Fruit fly (Drosophila melanogaster) whole organism, embryonic: Measurements from ENCODE around the gene CG14246.

ENCODE experiments used
- Antp ChIP-seq: fragments of 200-800 bp; sonication (Bioruptor generic); optimal IDR thresholded peaks from 3 replicates; lab custom pipeline; 2016; ENCODE audit warnings: missing biosample characterization, missing genetic modification characterization
- Bteb2 ChIP-seq: fragments of 200-800 bp; sonication (Bioruptor generic); optimal IDR thresholded peaks from 2 replicates; lab custom pipeline; 2016; ENCODE audit warnings: missing biosample characterization, missing genetic modification characterization
- C15 ChIP-seq: fragments of 200-800 bp; sonication (Bioruptor generic); IDR thresholded peaks from 3 replicates; pipeline ENCODE4 v1.3.6; 2022; ENCODE audit warnings: missing biosample characterization, missing genetic modification characterization
- CG10147 ChIP-seq: fragments of 200-800 bp; sonication (Bioruptor generic); optimal IDR thresholded peaks from 2 replicates; lab custom pipeline; 2019; ENCODE audit warnings: missing biosample characterization, mild to moderate bottlenecking, missing genetic modification characterization, moderate library complexity
- CG11398 ChIP-seq: fragments of 200-800 bp; sonication (Bioruptor generic); optimal IDR thresholded peaks from 2 replicates; lab custom pipeline; 2016; ENCODE audit warnings: missing biosample characterization, missing genetic modification characterization
- CG11456 ChIP-seq: fragments of 200-800 bp; sonication (Bioruptor generic); IDR thresholded peaks from 3 replicates; pipeline ENCODE4 v1.3.6; 2022; ENCODE audit warnings: missing biosample characterization, missing genetic modification characterization
- CG13624 ChIP-seq: fragments of 200-800 bp; sonication (Bioruptor generic); optimal IDR thresholded peaks from 2 replicates; lab custom pipeline; 2016; ENCODE audit warnings: missing biosample characterization, missing genetic modification characterization
- CG15269 ChIP-seq: fragments of 200-800 bp; sonication (Bioruptor generic); optimal IDR thresholded peaks from 2 replicates; lab custom pipeline; 2018; ENCODE audit warnings: missing biosample characterization, mild to moderate bottlenecking, missing genetic modification characterization, moderate library complexity
- CG17612 ChIP-seq: fragments of 200-800 bp; sonication (Bioruptor generic); IDR thresholded peaks from 2 replicates; pipeline ENCODE4 v1.3.6; 2022; ENCODE audit warnings: missing biosample characterization, missing genetic modification characterization
- CG2678 ChIP-seq: fragments of 200-800 bp; sonication (Bioruptor generic); optimal IDR thresholded peaks from 3 replicates; lab custom pipeline; 2019; ENCODE audit warnings: missing biosample characterization, mild to moderate bottlenecking, missing genetic modification characterization, moderate library complexity
- CG30403 ChIP-seq: fragments of 200-800 bp; sonication (Bioruptor generic); optimal IDR thresholded peaks from 3 replicates; lab custom pipeline; 2016; ENCODE audit warnings: missing biosample characterization, missing genetic modification characterization
- CG31441 ChIP-seq: fragments of 200-800 bp; sonication (Bioruptor generic); IDR thresholded peaks from 2 replicates; pipeline ENCODE4 v1.3.6; 2022; ENCODE audit warnings: missing biosample characterization, missing genetic modification characterization
- CG34224 ChIP-seq: fragments of 200-800 bp; sonication (Bioruptor generic); IDR thresholded peaks from 3 replicates; pipeline ENCODE4 v1.3.6; 2022; ENCODE audit warnings: missing biosample characterization, missing genetic modification characterization; ENCODE audit not compliant: partially characterized antibody
- CG6854 ChIP-seq: fragments of 200-800 bp; sonication (Bioruptor generic); optimal IDR thresholded peaks from 3 replicates; lab custom pipeline; 2017; ENCODE audit warnings: missing biosample characterization, mild to moderate bottlenecking, missing genetic modification characterization
- CG7271 ChIP-seq: fragments of 200-800 bp; sonication (Bioruptor generic); optimal IDR thresholded peaks from 2 replicates; lab custom pipeline; 2018; ENCODE audit warnings: missing biosample characterization, mild to moderate bottlenecking, missing genetic modification characterization, moderate library complexity
- CG7372 ChIP-seq: fragments of 200-800 bp; sonication (Bioruptor generic); IDR thresholded peaks from 2 replicates; pipeline ENCODE4 v1.3.6; 2022; ENCODE audit warnings: missing biosample characterization, missing genetic modification characterization
- CG7556 ChIP-seq: fragments of 200-800 bp; sonication (Bioruptor generic); optimal IDR thresholded peaks from 2 replicates; lab custom pipeline; 2017; ENCODE audit warnings: missing biosample characterization, mild to moderate bottlenecking, missing genetic modification characterization
- CG7839 ChIP-seq: fragments of 200-800 bp; sonication (Bioruptor generic); optimal IDR thresholded peaks from 3 replicates; lab custom pipeline; 2018; ENCODE audit warnings: missing biosample characterization, mild to moderate bottlenecking, missing genetic modification characterization, moderate library complexity
- CG9932 ChIP-seq: fragments of 200-800 bp; sonication (Bioruptor generic); IDR thresholded peaks from 2 replicates; pipeline ENCODE4 v1.3.6; 2022; ENCODE audit warnings: missing biosample characterization, missing genetic modification characterization
- Dbx ChIP-seq: fragments of 200-800 bp; sonication (Bioruptor generic); IDR thresholded peaks from 3 replicates; pipeline ENCODE4 v1.3.6; 2022; ENCODE audit warnings: missing biosample characterization, missing genetic modification characterization
- Dek ChIP-seq: fragments of 200-800 bp; sonication (Bioruptor generic); optimal IDR thresholded peaks from 3 replicates; lab custom pipeline; 2019; ENCODE audit warnings: missing biosample characterization, mild to moderate bottlenecking, missing genetic modification characterization, moderate library complexity
- Fer1 ChIP-seq: fragments of 200-800 bp; sonication (Bioruptor generic); optimal IDR thresholded peaks from 2 replicates; lab custom pipeline; 2017; ENCODE audit warnings: missing biosample characterization, mild to moderate bottlenecking, missing genetic modification characterization
- Fer3 ChIP-seq: fragments of 200-800 bp; sonication (Bioruptor generic); optimal IDR thresholded peaks from 2 replicates; lab custom pipeline; 2018; ENCODE audit warnings: missing biosample characterization, mild to moderate bottlenecking, missing genetic modification characterization, moderate library complexity
- Hmr ChIP-seq: fragments of 200-800 bp; sonication (Bioruptor generic); optimal IDR thresholded peaks from 3 replicates; lab custom pipeline; 2017; ENCODE audit warnings: mild to moderate bottlenecking, missing biosample characterization, missing genetic modification reagents, missing genetic modification characterization
- Hr51 ChIP-seq, 2 experiments: fragments of 200-800 bp; sonication (Bioruptor generic); optimal IDR thresholded peaks; 2 replicates in 1 of 2; 3 replicates in 1 of 2; lab custom pipeline; 2016 to 2018; ENCODE audit warnings: missing biosample characterization in 2 of 2, missing genetic modification characterization in 2 of 2, mild to moderate bottlenecking in 1 of 2, moderate library complexity in 1 of 2
- Med ChIP-seq: fragments of 200-800 bp; sonication (Bioruptor generic); peaks from one replicate; lab custom pipeline; 2016; ENCODE audit warnings: missing biosample characterization, missing genetic modification characterization, mild to moderate bottlenecking, inconsistent platforms, moderate library complexity
- Meics ChIP-seq: fragments of 200-800 bp; sonication (Bioruptor generic); optimal IDR thresholded peaks from 2 replicates; lab custom pipeline; 2017; ENCODE audit warnings: missing biosample characterization, mild to moderate bottlenecking, missing genetic modification characterization
- NK7.1 ChIP-seq: fragments of 200-800 bp; sonication (Bioruptor generic); optimal IDR thresholded peaks from 3 replicates; lab custom pipeline; 2016; ENCODE audit warnings: missing biosample characterization, missing genetic modification characterization
- Rfx ChIP-seq: fragments of 200-800 bp; sonication (Bioruptor generic); IDR thresholded peaks from 2 replicates; pipeline ENCODE4 v1.3.6; 2022; ENCODE audit warnings: missing biosample characterization, missing genetic modification characterization
- Vsx1 ChIP-seq: fragments of 200-800 bp; sonication (Bioruptor generic); optimal IDR thresholded peaks from 2 replicates; lab custom pipeline; 2017; ENCODE audit warnings: missing biosample characterization, mild to moderate bottlenecking, missing genetic modification characterization, missing genetic modification reagents
- abd-A ChIP-seq: fragments of 200-800 bp; sonication (Bioruptor generic); optimal IDR thresholded peaks from 3 replicates; lab custom pipeline; 2019; ENCODE audit warnings: missing biosample characterization, mild to moderate bottlenecking, missing genetic modification characterization, moderate library complexity
- ara ChIP-seq: fragments of 200-800 bp; sonication (Bioruptor generic); IDR thresholded peaks from 2 replicates; pipeline ENCODE4 v1.3.6; 2022; ENCODE audit warnings: missing biosample characterization, missing genetic modification characterization
- ci ChIP-seq: fragments of 200-800 bp; sonication (Bioruptor generic); IDR thresholded peaks from 3 replicates; pipeline ENCODE4 v1.3.6; 2022; ENCODE audit warnings: missing biosample characterization, missing genetic modification characterization
- dmrt99B ChIP-seq: fragments of 200-800 bp; sonication (Bioruptor generic); optimal IDR thresholded peaks from 2 replicates; lab custom pipeline; 2018; ENCODE audit warnings: missing biosample characterization, mild to moderate bottlenecking, missing genetic modification characterization, moderate library complexity
- esg ChIP-seq: fragments of 200-800 bp; sonication (Bioruptor generic); conservative IDR thresholded peaks from 2 replicates; pipeline ENCODE4 v1.3.6; 2022; ENCODE audit warnings: missing biosample characterization, missing genetic modification characterization
- gem ChIP-seq: fragments of 200-800 bp; sonication (Bioruptor generic); optimal IDR thresholded peaks from 2 replicates; lab custom pipeline; 2019; ENCODE audit warnings: missing biosample characterization, mild to moderate bottlenecking, missing genetic modification characterization, moderate library complexity
- gro ChIP-seq: fragments of 200-800 bp; sonication (Bioruptor generic); optimal IDR thresholded peaks from 2 replicates; lab custom pipeline; 2016; ENCODE audit warnings: missing biosample characterization, missing genetic modification characterization
- kah ChIP-seq: fragments of 200-800 bp; sonication (Bioruptor generic); optimal IDR thresholded peaks from 2 replicates; lab custom pipeline; 2018; ENCODE audit warnings: missing biosample characterization, mild to moderate bottlenecking, missing genetic modification characterization
- ro ChIP-seq: fragments of 200-800 bp; sonication (Bioruptor generic); IDR thresholded peaks from 2 replicates; pipeline ENCODE4 v1.3.6; 2022; ENCODE audit warnings: missing biosample characterization, missing genetic modification characterization
- run ChIP-seq: fragments of 200-800 bp; sonication (Bioruptor generic); optimal IDR thresholded peaks from 3 replicates; lab custom pipeline; 2018; ENCODE audit warnings: missing biosample characterization, mild to moderate bottlenecking, missing genetic modification characterization
- scrt ChIP-seq: fragments of 200-800 bp; sonication (Bioruptor generic); optimal IDR thresholded peaks from 2 replicates; lab custom pipeline; 2018; ENCODE audit warnings: missing biosample characterization, mild to moderate bottlenecking, missing genetic modification characterization, moderate library complexity
- sd ChIP-seq: fragments of 200-800 bp; sonication (Bioruptor generic); optimal IDR thresholded peaks from 3 replicates; lab custom pipeline; 2018; ENCODE audit warnings: missing biosample characterization, mild to moderate bottlenecking, missing genetic modification characterization, moderate library complexity
- sisA ChIP-seq: fragments of 200-800 bp; sonication (Bioruptor generic); IDR thresholded peaks from 2 replicates; pipeline ENCODE4 v1.3.6; 2022; ENCODE audit warnings: missing biosample characterization, missing genetic modification characterization
- tna ChIP-seq: fragments of 200-800 bp; sonication (Bioruptor generic); IDR thresholded peaks from 2 replicates; pipeline ENCODE4 v1.3.6; 2022; ENCODE audit warnings: missing biosample characterization, missing genetic modification characterization; ENCODE audit not compliant: partially characterized antibody
- tup ChIP-seq: fragments of 200-800 bp; sonication (Bioruptor generic); optimal IDR thresholded peaks from 2 replicates; lab custom pipeline; 2016; ENCODE audit warnings: missing biosample characterization, mild to moderate bottlenecking, missing genetic modification characterization, moderate library complexity
- twi ChIP-seq: fragments of 200-800 bp; optimal IDR thresholded peaks from 2 replicates; lab custom pipeline; 2019; ENCODE audit warnings: missing biosample characterization, mild to moderate bottlenecking, missing genetic modification characterization, moderate library complexity
- vvl ChIP-seq: fragments of 200-800 bp; sonication (Bioruptor generic); IDR thresholded peaks from 2 replicates; pipeline ENCODE4 v1.3.6; 2022; ENCODE audit warnings: missing biosample characterization, missing genetic modification characterization
- zen ChIP-seq: fragments of 200-800 bp; sonication (Bioruptor generic); optimal IDR thresholded peaks from 3 replicates; lab custom pipeline; 2018; ENCODE audit warnings: missing biosample characterization, mild to moderate bottlenecking, missing genetic modification characterization, moderate library complexity
- zfh2 ChIP-seq: fragments of 200-800 bp; sonication (Bioruptor generic); optimal IDR thresholded peaks from 2 replicates; lab custom pipeline; 2016; ENCODE audit warnings: missing biosample characterization, missing genetic modification characterization

Gene CG14246

DNA sequence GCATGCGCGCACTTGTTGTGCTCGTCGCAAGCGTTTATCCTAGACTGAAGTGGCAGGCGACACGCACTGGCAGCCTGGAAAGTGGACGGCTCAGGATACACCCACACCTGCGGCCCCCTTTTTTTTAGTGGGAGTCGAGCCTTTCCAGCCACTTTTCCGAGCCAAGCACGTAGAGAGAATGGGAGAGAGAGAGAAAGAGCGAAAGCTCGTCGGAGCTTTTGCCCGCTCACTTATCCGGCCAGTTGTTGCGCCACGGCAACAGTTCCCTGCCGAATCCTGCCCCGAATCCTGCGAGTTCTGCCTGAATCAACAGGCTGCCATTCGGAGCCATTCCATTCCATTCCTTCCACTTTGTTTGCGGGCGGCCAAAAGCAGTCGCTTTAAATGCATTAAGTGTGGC lies 45.2 kb upstream of the CG14246 start, which contains the start of gene beat-VII (continued):
- TF ChIP-seq zen (tag; lab: Kevin White, UChicago) (no peak), ara (no peak), sd (no peak), Vsx1 (GFP tag; lab: Kevin White, UChicago) (no peak), CG11398 (GFP tag; lab: Kevin White, UChicago) (no peak), tna (GFP tag; lab: Robert Waterston, UW) (no peak), C15 (GFP tag; lab: Robert Waterston, UW) (no peak), Dek (no peak), abd-A (tag; lab: Kevin White, UChicago) (peak; percentile 9), CG17612 (GFP tag; lab: Robert Waterston, UW) (no peak)

DNA sequence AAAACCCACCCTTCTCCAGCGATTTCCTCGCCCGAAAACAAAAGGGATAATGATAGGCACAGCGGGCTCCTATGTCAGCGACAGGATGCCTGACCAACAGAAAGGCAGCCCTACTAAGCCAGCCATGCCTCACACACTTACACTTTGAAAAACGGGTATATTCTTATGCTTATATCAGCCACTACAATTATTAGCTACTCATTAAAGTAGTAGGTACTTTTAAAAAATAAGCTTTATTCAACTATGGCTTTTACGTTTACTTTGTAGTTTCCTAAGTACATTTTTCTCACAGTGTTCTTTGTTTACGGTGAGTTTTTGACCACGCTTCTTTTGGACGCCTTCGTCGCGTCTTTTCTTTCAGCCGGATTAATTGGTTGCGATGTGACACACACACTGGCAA lies 36.9 kb upstream of the CG14246 start:
- TF ChIP-seq CG15269 (tag; lab: Kevin White, UChicago) (peak; percentile 14), Dbx (GFP tag; lab: Robert Waterston, UW) (peak; percentile 26; the same call in 1 of the 3 replicates), sisA (peak; percentile 11; the same call in 1 of the 2 replicates), Fer3 (peak; percentile 9), CG11398 (GFP tag; lab: Kevin White, UChicago) (no peak), twi (tag; lab: Kevin White, UChicago) (no peak), vvl (GFP tag; lab: Robert Waterston, UW) (peak; percentile 36; the same call in 1 of the 2 replicates), CG34224 (no peak), CG10147 (peak; percentile 15), CG7839 (peak; percentile 33), tup (GFP tag; lab: Kevin White, UChicago) (no peak), Hr51 (GFP tag; optimal IDR thresholded peaks at IDR 0.05; lab: Kevin White, UChicago) (peak in 1 of 2 experiments; percentile 5), Hmr (GFP tag; lab: Kevin White, UChicago) (no peak), CG9932 (GFP tag; lab: Robert Waterston, UW) (peak; percentile 31; the same call in 1 of the 2 replicates), CG30403 (GFP tag; lab: Kevin White, UChicago) (peak; percentile 0), Meics (GFP tag; lab: Kevin White, UChicago) (peak; percentile 39), CG7271 (tag; lab: Kevin White, UChicago) (no peak), NK7.1 (no peak), Bteb2 (no peak), CG6854 (no peak), CG7372 (GFP tag; lab: Robert Waterston, UW) (peak; percentile 27; the same call in 1 of the 2 replicates), Med (peak; percentile 59), scrt (GFP tag; lab: Kevin White, UChicago) (no peak), run (no peak), dmrt99B (tag; lab: Kevin White, UChicago) (peak; percentile 25), Antp (GFP tag; lab: Kevin White, UChicago) (no peak), Rfx (GFP tag; lab: Robert Waterston, UW) (peak; percentile 51; the same call in 1 of the 2 replicates), CG11456 (GFP tag; lab: Robert Waterston, UW) (0 out of 3 replicates have a peak, but pooled peaks have one; percentile 15), CG2678 (tag; lab: Kevin White, UChicago) (peak; percentile 18), esg (GFP tag; lab: Robert Waterston, UW) (no peak), CG13624 (no peak), zfh2 (GFP tag; lab: Kevin White, UChicago) (peak; percentile 0), ro (no peak), CG7556 (GFP tag; lab: Kevin White, UChicago) (peak; percentile 11), gem (tag; lab: Kevin White, UChicago) (peak; percentile 21), ci (GFP tag; lab: Robert Waterston, UW) (0 out of 3 replicates have a peak, but pooled peaks have one; percentile 29), gro (GFP tag; lab: Kevin White, UChicago) (no peak), kah (GFP tag; lab: Kevin White, UChicago) (no peak), Fer1 (GFP tag; lab: Kevin White, UChicago) (peak; percentile 11), CG31441 (GFP tag; lab: Robert Waterston, UW) (no peak)
